Worm (Caenorhabditis elegans) whole organism, early embryonic: ENCODE results near the gene chil-22.

Source experiments
- B0310.2 ChIP-seq: sonication (generic microtip); optimal IDR thresholded peaks from 2 replicates; lab custom pipeline; 2016; ENCODE audit warnings: mild to moderate bottlenecking, missing genetic modification characterization, missing compliant biosample characterization
- ama-1 ChIP-seq: fragments of 150-350 bp; optimal IDR thresholded peaks from 2 replicates; lab custom pipeline; 2014
- flt-1 ChIP-seq: fragments of 200-800 bp; sonication (Bioruptor generic); IDR thresholded peaks from 2 replicates; pipeline ENCODE4 v1.3.6; 2022; ENCODE audit warnings: missing genetic modification characterization, missing compliant biosample characterization
- hmbx-1 ChIP-seq: sonication (generic microtip); optimal IDR thresholded peaks from 2 replicates; lab custom pipeline; 2016; ENCODE audit warnings: mild to moderate bottlenecking, missing genetic modification characterization, missing compliant biosample characterization
- tbx-11 ChIP-seq: fragments of 200-800 bp; sonication (Bioruptor generic); IDR thresholded peaks from 2 replicates; pipeline ENCODE4 v1.3.6; 2022; ENCODE audit warnings: missing genetic modification characterization, missing compliant biosample characterization

- TF ChIP-seq B0310.2 (tag; lab: Kevin White, UChicago) (no peak), tbx-11 (GFP tag; lab: Robert Waterston, UW) (no peak), ama-1 (lab: Kevin White, UChicago) (no peak), flt-1 (GFP tag; lab: Robert Waterston, UW) (no peak), hmbx-1 (tag; lab: Kevin White, UChicago) (no peak)
Measured at ce11 chrII:9483342-9483741, 17.3 kb upstream of the chil-22 start.
